Worm (Caenorhabditis elegans) whole organism, midembryonic: ENCODE measurements around the gene F41G3.18.

Source experiments
- T22C8.4 ChIP-seq: fragments of 200-800 bp; sonication (Bioruptor generic); IDR thresholded peaks from 2 replicates; pipeline ENCODE4 v1.3.6; 2022; ENCODE audit warnings: missing genetic modification characterization, missing compliant biosample characterization
- cog-1 ChIP-seq: sonication (generic microtip); optimal IDR thresholded peaks from 2 replicates; lab custom pipeline; 2016; ENCODE audit warnings: missing genetic modification characterization, missing compliant biosample characterization
- flt-1 ChIP-seq: fragments of 200-800 bp; sonication (Bioruptor generic); IDR thresholded peaks from 2 replicates; pipeline ENCODE4 v1.3.6; 2022; ENCODE audit warnings: missing genetic modification characterization, missing compliant biosample characterization
- klf-2 ChIP-seq: fragments of 200-800 bp; sonication (Bioruptor generic); conservative IDR thresholded peaks from 2 replicates; pipeline ENCODE4 v1.3.6; 2022; ENCODE audit warnings: missing genetic modification reagents, missing genetic modification characterization, missing compliant biosample characterization
- med-1 ChIP-seq: sonication (generic microtip); optimal IDR thresholded peaks from 2 replicates; lab custom pipeline; 2017; ENCODE audit warnings: missing genetic modification characterization, mild to moderate bottlenecking, missing compliant biosample characterization, antibody characterized with exemption, missing genetic modification reagents; ENCODE audit not compliant: insufficient read depth
- ref-1 ChIP-seq: fragments of 200-800 bp; sonication (Bioruptor generic); conservative IDR thresholded peaks from 2 replicates; pipeline ENCODE4 v1.3.6; 2022; ENCODE audit warnings: missing genetic modification reagents, missing genetic modification characterization, missing compliant biosample characterization
- tab-1 ChIP-seq: fragments of 200-800 bp; sonication (Bioruptor generic); IDR thresholded peaks from 2 replicates; pipeline ENCODE4 v1.3.6; 2022; ENCODE audit warnings: missing genetic modification characterization, missing compliant biosample characterization
- ztf-23 ChIP-seq: fragments of 200-800 bp; sonication (Bioruptor generic); IDR thresholded peaks from 2 replicates; pipeline ENCODE4 v1.3.6; 2022; ENCODE audit warnings: missing genetic modification reagents, missing genetic modification characterization, missing compliant biosample characterization
- ztf-29 ChIP-seq: fragments of 200-800 bp; sonication (Bioruptor generic); IDR thresholded peaks from 2 replicates; pipeline ENCODE4 v1.3.6; 2022; ENCODE audit warnings: missing genetic modification reagents, missing genetic modification characterization, missing compliant biosample characterization

ce11 chrII:6800104-6800711, 32.1 kb downstream of the F41G3.18 start, which contains the start of gene F31E8.4:
- TF ChIP-seq ztf-29 (GFP tag; lab: Robert Waterston, UW) = no peak
- no peak for TF ChIP-seq flt-1 (GFP tag; lab: Robert Waterston, UW)
- no peak for TF ChIP-seq ztf-23
- TF ChIP-seq T22C8.4 (GFP tag; lab: Robert Waterston, UW) = no peak
- no peak for TF ChIP-seq klf-2
- 0 out of 2 replicates have a peak, but pooled peaks have one; percentile 23 for TF ChIP-seq tab-1 (GFP tag; lab: Robert Waterston, UW)
- no peak for TF ChIP-seq med-1 (GFP tag; lab: Kevin White, UChicago)
- no peak for TF ChIP-seq cog-1 (tag; lab: Kevin White, UChicago)
- no peak for TF ChIP-seq ref-1 (GFP tag; lab: Robert Waterston, UW)
